Worm (Caenorhabditis elegans) whole organism, L4 larva: ENCODE data around the gene hsp-110.

Experiments used
- F49E8.2 ChIP-seq: sonication (generic microtip); optimal IDR thresholded peaks from 2 replicates; lab custom pipeline; 2016; ENCODE audit warnings: missing compliant biosample characterization, mild to moderate bottlenecking, missing genetic modification characterization, borderline replicate concordance
- ama-1 ChIP-seq: fragments of 150-350 bp; optimal IDR thresholded peaks from 2 replicates; lab custom pipeline; 2014; ENCODE audit warnings: inconsistent platforms, mixed read lengths
- mdt-29 ChIP-seq: fragments of 200-800 bp; sonication (Bioruptor generic); IDR thresholded peaks from 2 replicates; pipeline ENCODE4 v1.3.6; 2022; ENCODE audit warnings: missing genetic modification reagents, missing genetic modification characterization, missing compliant biosample characterization
- nhr-11 ChIP-seq: fragments of 150-350 bp; optimal IDR thresholded peaks from 2 replicates; lab custom pipeline; 2014; ENCODE audit warnings: missing biosample characterization, missing genetic modification characterization
- nhr-28 ChIP-seq: fragments of 150-350 bp; optimal IDR thresholded peaks from 2 replicates; lab custom pipeline; 2014; ENCODE audit warnings: missing biosample characterization, missing genetic modification characterization
- nhr-76 ChIP-seq: fragments of 150-350 bp; optimal IDR thresholded peaks from 2 replicates; lab custom pipeline; 2014; ENCODE audit warnings: missing biosample characterization, missing genetic modification characterization
- pqm-1 ChIP-seq: sonication (generic microtip); optimal IDR thresholded peaks from 2 replicates; lab custom pipeline; 2017; ENCODE audit warnings: missing biosample characterization, missing genetic modification characterization
- unc-130 ChIP-seq: sonication (generic microtip); optimal IDR thresholded peaks from 2 replicates; lab custom pipeline; 2016; ENCODE audit warnings: missing genetic modification reagents, missing genetic modification characterization, missing compliant biosample characterization
- unc-62 ChIP-seq, 3 experiments: fragments of 150-350 bp in 1 of 3; sonication (generic microtip); optimal IDR thresholded peaks in 2 of 3; peaks in 1 of 3; 1 replicate in 1 of 3; 2 replicates in 2 of 3; lab custom pipeline; 2014 to 2017; ENCODE audit warnings: missing biosample characterization in 3 of 3, missing genetic modification characterization in 3 of 3, missing genetic modification reagents in 3 of 3, missing genotype in 1 of 3

ce11 chrIII:8461410-8461809 is 14.7 kb upstream of the hsp-110 start:
- TF ChIP-seq nhr-11 (tag; lab: Kevin White, UChicago) (no peak), F49E8.2 (tag; lab: Kevin White, UChicago) (no peak), ama-1 (lab: Kevin White, UChicago) (no peak), nhr-28 (tag; lab: Kevin White, UChicago) (no peak), unc-130 (GFP tag; lab: Kevin White, UChicago) (no peak), nhr-76 (tag; lab: Kevin White, UChicago) (no peak), mdt-29 (GFP tag; lab: Robert Waterston, UW) (no peak), unc-62 (GFP tag; optimal IDR thresholded peaks at IDR 0.05 in 1 of 2; lab: Kevin White, UChicago) (no peak), unc-62 (tag; optimal IDR thresholded peaks at IDR 0.05; lab: Kevin White, UChicago) (no peak), pqm-1 (tag; lab: Kevin White, UChicago) (no peak)
